Worm (Caenorhabditis elegans) whole organism, midembryonic: ENCODE data around the gene alh-6.

Experiments used
- T22C8.4 ChIP-seq: fragments of 200-800 bp; sonication (Bioruptor generic); IDR thresholded peaks from 2 replicates; pipeline ENCODE4 v1.3.6; 2022; ENCODE audit warnings: missing genetic modification characterization, missing compliant biosample characterization
- cog-1 ChIP-seq: sonication (generic microtip); optimal IDR thresholded peaks from 2 replicates; lab custom pipeline; 2016; ENCODE audit warnings: missing genetic modification characterization, missing compliant biosample characterization
- flt-1 ChIP-seq: fragments of 200-800 bp; sonication (Bioruptor generic); IDR thresholded peaks from 2 replicates; pipeline ENCODE4 v1.3.6; 2022; ENCODE audit warnings: missing genetic modification characterization, missing compliant biosample characterization
- klf-2 ChIP-seq: fragments of 200-800 bp; sonication (Bioruptor generic); conservative IDR thresholded peaks from 2 replicates; pipeline ENCODE4 v1.3.6; 2022; ENCODE audit warnings: missing genetic modification reagents, missing genetic modification characterization, missing compliant biosample characterization
- med-1 ChIP-seq: sonication (generic microtip); optimal IDR thresholded peaks from 2 replicates; lab custom pipeline; 2017; ENCODE audit warnings: missing genetic modification characterization, mild to moderate bottlenecking, missing compliant biosample characterization, antibody characterized with exemption, missing genetic modification reagents; ENCODE audit not compliant: insufficient read depth
- ref-1 ChIP-seq: fragments of 200-800 bp; sonication (Bioruptor generic); conservative IDR thresholded peaks from 2 replicates; pipeline ENCODE4 v1.3.6; 2022; ENCODE audit warnings: missing genetic modification reagents, missing genetic modification characterization, missing compliant biosample characterization
- tab-1 ChIP-seq: fragments of 200-800 bp; sonication (Bioruptor generic); IDR thresholded peaks from 2 replicates; pipeline ENCODE4 v1.3.6; 2022; ENCODE audit warnings: missing genetic modification characterization, missing compliant biosample characterization
- ztf-23 ChIP-seq: fragments of 200-800 bp; sonication (Bioruptor generic); IDR thresholded peaks from 2 replicates; pipeline ENCODE4 v1.3.6; 2022; ENCODE audit warnings: missing genetic modification reagents, missing genetic modification characterization, missing compliant biosample characterization
- ztf-29 ChIP-seq: fragments of 200-800 bp; sonication (Bioruptor generic); IDR thresholded peaks from 2 replicates; pipeline ENCODE4 v1.3.6; 2022; ENCODE audit warnings: missing genetic modification reagents, missing genetic modification characterization, missing compliant biosample characterization

DNA sequence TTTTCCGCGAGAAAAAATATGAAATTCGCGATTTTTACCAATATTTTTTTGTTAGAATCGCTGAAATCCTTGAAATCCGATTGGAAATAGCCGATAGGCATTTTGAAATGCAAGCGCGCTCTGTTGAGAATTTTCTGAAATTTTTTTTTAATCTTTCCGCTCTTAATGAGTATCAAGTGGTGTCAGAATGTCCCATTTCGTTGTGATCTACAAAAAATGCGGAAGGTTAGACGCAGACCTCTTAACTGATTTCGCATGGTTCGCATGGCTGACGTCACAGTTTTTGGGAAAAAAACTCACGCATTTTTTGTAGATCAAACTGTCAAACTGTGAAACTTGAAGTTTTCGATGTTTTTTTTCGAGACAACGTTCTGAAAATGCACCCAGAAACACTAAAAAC lies 38.1 kb downstream of the alh-6 start, which contains the start of gene srw-66:
- TF ChIP-seq med-1 (GFP tag; lab: Kevin White, UChicago) = no peak
- no peak for TF ChIP-seq ztf-29 (GFP tag; lab: Robert Waterston, UW)
- no peak for TF ChIP-seq klf-2 (GFP tag; lab: Robert Waterston, UW)
- TF ChIP-seq flt-1 (GFP tag; lab: Robert Waterston, UW) = no peak
- no peak for TF ChIP-seq ztf-23
- TF ChIP-seq cog-1 = no peak
- TF ChIP-seq ref-1 (GFP tag; lab: Robert Waterston, UW) = no peak
- TF ChIP-seq T22C8.4 (GFP tag; lab: Robert Waterston, UW) = no peak
- no peak for TF ChIP-seq tab-1 (GFP tag; lab: Robert Waterston, UW)
